Fruit fly (Drosophila melanogaster) S2 (cell line): Measurements from ENCODE around the gene CG10877.

Experiments
- CG8478 ChIP-seq: fragments of >200 bp; optimal IDR thresholded peaks from 2 replicates; lab custom pipeline; 2018
- CTCF ChIP-seq, 2 experiments: fragments of >200 bp; optimal IDR thresholded peaks; 2 replicates each; lab custom pipeline; 2018

dm6 chr3R:20550632-20551486 lies 13.0 kb downstream of the CG10877 start:
- TF ChIP-seq CTCF (optimal IDR thresholded peaks at IDR 0.05; lab: Kevin White, UChicago) (peak in 1 of 2 experiments; percentile 19), CG8478 (lab: Kevin White, UChicago) (no peak)
